Worm (Caenorhabditis elegans): ENCODE results near the gene lgl-1.

DNA sequence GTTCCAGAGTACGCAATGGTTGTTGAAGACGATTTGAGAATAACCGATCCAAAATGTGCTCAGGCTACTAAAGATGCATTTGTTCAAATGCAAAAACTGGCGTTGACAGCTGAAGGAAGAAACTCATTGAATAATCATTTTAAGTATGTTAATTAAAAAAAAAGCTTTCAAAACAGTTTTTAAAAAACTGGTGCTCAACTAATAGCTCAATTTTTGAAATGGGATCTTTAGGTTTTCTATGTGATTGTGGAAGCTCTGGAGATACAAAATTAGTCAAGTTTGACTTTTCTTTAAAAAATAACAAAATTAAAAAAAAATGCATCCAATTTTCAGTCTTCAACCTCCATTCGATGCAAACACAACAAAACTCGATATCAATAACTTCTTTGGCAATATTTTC is 2.7 kb upstream of the lgl-1 start:
- no peak for TF ChIP-seq unc-55 (GFP tag; optimal IDR thresholded peaks at IDR 0.05)
- no peak for TF ChIP-seq lsy-2 (tag; optimal IDR thresholded peaks at IDR 0.05)
- TF ChIP-seq nhr-10 (tag; optimal IDR thresholded peaks at IDR 0.05): no peak
- TF ChIP-seq snpc-4 (tag; optimal IDR thresholded peaks at IDR 0.05): no peak
- no peak for TF ChIP-seq nhr-77 (tag; optimal IDR thresholded peaks at IDR 0.05)
- no peak for TF ChIP-seq ceh-82 (tag; optimal IDR thresholded peaks at IDR 0.05)
- no peak for TF ChIP-seq sem-4 (tag; optimal IDR thresholded peaks at IDR 0.05)
- no peak for TF ChIP-seq blmp-1 (tag; optimal IDR thresholded peaks at IDR 0.05; ENCODE audit: insufficient read depth)
- TF ChIP-seq nhr-25 (tag; optimal IDR thresholded peaks at IDR 0.05): no peak
